Worm (Caenorhabditis elegans) whole organism, L4 larva: ENCODE data around the gene irld-32.
"Not testable (repeated sequence)": the region's sequence is repeated elsewhere in the genome, so short reads cannot be mapped to it uniquely, and the experiment has no call there.

Experiments
- D1046.2 ChIP-seq: fragments of 200-800 bp; sonication (Bioruptor generic); IDR thresholded peaks from 2 replicates; pipeline ENCODE4 v1.3.6; 2022; ENCODE audit warnings: missing genetic modification characterization, missing compliant biosample characterization
- F44E2.7 ChIP-seq: fragments of 200-800 bp; sonication (Bioruptor generic); IDR thresholded peaks from 2 replicates; pipeline ENCODE4 v2.1.2; 2022; ENCODE audit warnings: missing genetic modification characterization, missing compliant biosample characterization
- F49E8.2 ChIP-seq: sonication (generic microtip); optimal IDR thresholded peaks from 2 replicates; lab custom pipeline; 2016; ENCODE audit warnings: missing compliant biosample characterization, mild to moderate bottlenecking, missing genetic modification characterization, borderline replicate concordance
- Y105C5A.15 ChIP-seq: fragments of 200-800 bp; sonication (Bioruptor generic); IDR thresholded peaks from 2 replicates; pipeline ENCODE4 v1.3.6; 2022; ENCODE audit warnings: missing genetic modification characterization, missing compliant biosample characterization
- Y48G9A.11 ChIP-seq: fragments of 200-800 bp; sonication (Bioruptor generic); IDR thresholded peaks from 2 replicates; pipeline ENCODE4 v1.3.6; 2022; ENCODE audit warnings: missing genetic modification reagents, missing genetic modification characterization, missing compliant biosample characterization
- ZK337.2 ChIP-seq: fragments of 200-800 bp; sonication (Bioruptor generic); IDR thresholded peaks from 2 replicates; pipeline ENCODE4 v1.3.6; 2022; ENCODE audit warnings: missing genetic modification reagents, missing genetic modification characterization, missing compliant biosample characterization
- aha-1 ChIP-seq: fragments of 150-350 bp; peaks from one replicate; lab custom pipeline; 2014; ENCODE audit warnings: missing biosample characterization, missing genetic modification characterization
- ceh-20 ChIP-seq: fragments of 200-800 bp; sonication (Bioruptor generic); IDR thresholded peaks from 2 replicates; pipeline ENCODE4 v1.3.6; 2022; ENCODE audit warnings: missing genetic modification reagents, missing genetic modification characterization, missing compliant biosample characterization
- ceh-44 ChIP-seq: fragments of 200-800 bp; sonication (Bioruptor generic); IDR thresholded peaks from 2 replicates; pipeline ENCODE4 v1.3.6; 2022; ENCODE audit warnings: missing genetic modification reagents, missing genetic modification characterization, missing compliant biosample characterization
- ceh-82 ChIP-seq: sonication (generic microtip); optimal IDR thresholded peaks from 2 replicates; lab custom pipeline; 2017; ENCODE audit warnings: missing biosample characterization, missing genetic modification characterization
- ces-1 ChIP-seq: fragments of 150-350 bp; sonication (generic microtip); optimal IDR thresholded peaks from 4 replicates; lab custom pipeline; 2014; ENCODE audit warnings: missing biosample characterization, missing genetic modification reagents, missing genetic modification characterization
- daf-12 ChIP-seq: fragments of 150-350 bp; optimal IDR thresholded peaks from 2 replicates; lab custom pipeline; 2014; ENCODE audit warnings: missing biosample characterization, missing genetic modification reagents, missing genetic modification characterization
- egl-27 ChIP-seq: sonication (generic microtip); optimal IDR thresholded peaks from 3 replicates; lab custom pipeline; 2017; ENCODE audit warnings: missing biosample characterization, missing genetic modification reagents, missing genetic modification characterization
- egl-43 ChIP-seq: fragments of 200-800 bp; sonication (Bioruptor generic); IDR thresholded peaks from 2 replicates; pipeline ENCODE4 v1.3.6; 2022; ENCODE audit warnings: missing genetic modification reagents, missing genetic modification characterization, missing compliant biosample characterization
- fos-1 ChIP-seq: fragments of 150-350 bp; optimal IDR thresholded peaks from 2 replicates; lab custom pipeline; 2014; ENCODE audit warnings: missing biosample characterization, missing genetic modification characterization
- hif-1 ChIP-seq, 2 experiments: sonication (generic microtip); optimal IDR thresholded peaks; 2 replicates each; lab custom pipeline; 2016 to 2017; ENCODE audit warnings: missing compliant biosample characterization in 2 of 2, missing genetic modification characterization in 2 of 2, missing genetic modification reagents in 2 of 2, missing genotype in 2 of 2, mild to moderate bottlenecking in 1 of 2
- hmg-1.1 ChIP-seq: fragments of 200-800 bp; sonication (Bioruptor generic); IDR thresholded peaks from 2 replicates; pipeline ENCODE4 v1.3.6; 2022; ENCODE audit warnings: missing genetic modification reagents, missing genetic modification characterization, missing compliant biosample characterization
- jun-1 ChIP-seq: fragments of 150-350 bp; optimal IDR thresholded peaks from 2 replicates; lab custom pipeline; 2014; ENCODE audit warnings: missing biosample characterization, missing genetic modification reagents, missing genetic modification characterization
- lin-29 ChIP-seq: fragments of 200-800 bp; sonication (Bioruptor generic); IDR thresholded peaks from 2 replicates; pipeline ENCODE4 v1.3.6; 2022; ENCODE audit warnings: missing genetic modification reagents, missing genetic modification characterization, missing compliant biosample characterization
- madf-5 ChIP-seq, 2 experiments: fragments of 200-800 bp; sonication (Bioruptor generic); IDR thresholded peaks; 2 replicates each; pipeline ENCODE4 v1.3.6; 2022; ENCODE audit warnings: missing compliant biosample characterization in 2 of 2, missing genetic modification characterization in 2 of 2
- madf-9 ChIP-seq: fragments of 200-800 bp; sonication (Bioruptor generic); conservative IDR thresholded peaks from 2 replicates; pipeline ENCODE4 v1.3.6; 2022; ENCODE audit warnings: missing genetic modification reagents, missing genetic modification characterization, missing compliant biosample characterization
- mdl-1 ChIP-seq, 2 experiments: fragments of 150-350 bp in 1 of 2; sonication (generic microtip) in 1 of 2; optimal IDR thresholded peaks; 2 replicates each; lab custom pipeline; 2014 to 2017; ENCODE audit warnings: missing biosample characterization in 2 of 2, missing genetic modification characterization in 2 of 2
- mdt-29 ChIP-seq: fragments of 200-800 bp; sonication (Bioruptor generic); IDR thresholded peaks from 2 replicates; pipeline ENCODE4 v1.3.6; 2022; ENCODE audit warnings: missing genetic modification reagents, missing genetic modification characterization, missing compliant biosample characterization
- mxl-3 ChIP-seq: fragments of 200-800 bp; sonication (Bioruptor generic); optimal IDR thresholded peaks from 2 replicates; lab custom pipeline; 2018; ENCODE audit warnings: mild to moderate bottlenecking, missing genetic modification characterization, missing compliant biosample characterization
- nhr-102 ChIP-seq: sonication (generic microtip); optimal IDR thresholded peaks from 2 replicates; lab custom pipeline; 2016; ENCODE audit warnings: mild to moderate bottlenecking, missing genetic modification characterization, moderate library complexity, missing compliant biosample characterization
- nhr-25 ChIP-seq: sonication (generic microtip); optimal IDR thresholded peaks from 2 replicates; lab custom pipeline; 2017; ENCODE audit warnings: missing genetic modification characterization, mild to moderate bottlenecking, missing compliant biosample characterization, antibody characterized with exemption, moderate library complexity, borderline replicate concordance; ENCODE audit not compliant: insufficient read depth
- nhr-48 ChIP-seq: sonication (generic microtip); optimal IDR thresholded peaks from 2 replicates; lab custom pipeline; 2016; ENCODE audit warnings: mild to moderate bottlenecking, missing genetic modification characterization, missing compliant biosample characterization
- nhr-77 ChIP-seq: fragments of 150-350 bp; optimal IDR thresholded peaks from 2 replicates; lab custom pipeline; 2014; ENCODE audit warnings: missing biosample characterization, missing genetic modification characterization
- sdz-12 ChIP-seq: fragments of 200-800 bp; sonication (Bioruptor generic); optimal IDR thresholded peaks from 2 replicates; lab custom pipeline; 2018; ENCODE audit warnings: mild to moderate bottlenecking, missing genetic modification characterization, missing compliant biosample characterization
- set-16 ChIP-seq: fragments of 200-800 bp; sonication (Bioruptor generic); IDR thresholded peaks from 2 replicates; pipeline ENCODE4 v1.3.6; 2022; ENCODE audit warnings: missing genetic modification reagents, missing genetic modification characterization, missing compliant biosample characterization
- snpc-4 ChIP-seq: fragments of 150-350 bp; optimal IDR thresholded peaks from 2 replicates; lab custom pipeline; 2014; ENCODE audit warnings: missing biosample characterization, missing genetic modification characterization
- spr-1 ChIP-seq: sonication (generic microtip); optimal IDR thresholded peaks from 2 replicates; lab custom pipeline; 2016; ENCODE audit warnings: mild to moderate bottlenecking, missing genetic modification characterization, missing compliant biosample characterization
- unc-130 ChIP-seq: sonication (generic microtip); optimal IDR thresholded peaks from 2 replicates; lab custom pipeline; 2016; ENCODE audit warnings: missing genetic modification reagents, missing genetic modification characterization, missing compliant biosample characterization
- unc-39 ChIP-seq: sonication (generic microtip); optimal IDR thresholded peaks from 2 replicates; lab custom pipeline; 2017; ENCODE audit warnings: missing biosample characterization, missing genetic modification characterization
- zfp-3 ChIP-seq: fragments of 200-800 bp; sonication (Bioruptor generic); conservative IDR thresholded peaks from 2 replicates; pipeline ENCODE4 v1.3.6; 2022; ENCODE audit warnings: missing genetic modification reagents, missing genetic modification characterization, missing compliant biosample characterization
- ztf-11 ChIP-seq: fragments of 150-350 bp; optimal IDR thresholded peaks from 2 replicates; lab custom pipeline; 2014; ENCODE audit warnings: missing biosample characterization, missing genetic modification characterization

The irld-32 gene

ce11 chrV:2330129-2330528 lies 1.6 kb upstream of the irld-32 start, which contains the start of gene pud-1.1:
TSS of gene pud-1.1 (plus strand) at chrV:2330429.
- TF ChIP-seq fos-1 (tag; lab: Kevin White, UChicago); jun-1; mdt-29: not testable (repeated sequence)

- TF ChIP-seq egl-43 (GFP tag; lab: Robert Waterston, UW) (peak; percentile 69), Y105C5A.15 (0 out of 2 replicates have a peak, but pooled peaks have one; percentile 16), set-16 (peak; percentile 89), D1046.2 (GFP tag; lab: Robert Waterston, UW) (0 out of 2 replicates have a peak, but pooled peaks have one; percentile 10)
Observed at ce11 chrV:2332837-2333236, 1.1 kb downstream of the irld-32 start.

ce11 chrV:2336151-2336550 lies 4.4 kb downstream of the irld-32 start, which contains the start of gene irld-28:
TSS of gene irld-28 (minus strand) at chrV:2336251.
- TF ChIP-seq mxl-3 (GFP tag; lab: Kevin White, UChicago) (no peak), aha-1 (peak; percentile 3), daf-12 (no peak)
- TF ChIP-seq, all 104 proteins: peak for 1

- TF ChIP-seq unc-39 (tag; lab: Kevin White, UChicago) (no peak), mdl-1 (tag; optimal IDR thresholded peaks at IDR 0.05; lab: Kevin White, UChicago) (no peak), nhr-102 (tag; lab: Kevin White, UChicago) (no peak), hif-1 (tag; optimal IDR thresholded peaks at IDR 0.05; lab: Kevin White, UChicago) (no peak), egl-27 (tag; lab: Kevin White, UChicago) (no peak), egl-43 (GFP tag; lab: Robert Waterston, UW) (no peak), ceh-44 (GFP tag; lab: Robert Waterston, UW) (no peak), madf-5 (GFP tag; IDR thresholded peaks at IDR 0.05; lab: Robert Waterston, UW) (no peak), ces-1 (no peak), unc-130 (GFP tag; lab: Kevin White, UChicago) (no peak), Y48G9A.11 (GFP tag; lab: Robert Waterston, UW) (no peak), Y105C5A.15 (no peak), lin-29 (no peak), nhr-48 (tag; lab: Kevin White, UChicago) (no peak), nhr-25 (tag; lab: Kevin White, UChicago) (no peak), mdt-29 (no peak), snpc-4 (no peak)
Observed at ce11 chrV:2338538-2338937, 6.8 kb downstream of the irld-32 start, which contains the start of gene irld-29. TSS of gene irld-29 (minus strand) at chrV:2338638.

ce11 chrV:2341285-2341684 lies 9.6 kb downstream of the irld-32 start, which contains the start of gene irld-30:
TSS of gene irld-30 (minus strand) at chrV:2341385.
- TF ChIP-seq nhr-77 (tag; lab: Kevin White, UChicago) (no peak), lin-29 (no peak), Y48G9A.11 (GFP tag; lab: Robert Waterston, UW) (no peak), ztf-11 (tag; lab: Kevin White, UChicago) (no peak), madf-9 (GFP tag; lab: Robert Waterston, UW) (no peak), hmg-1.1 (no peak), set-16 (no peak), sdz-12 (GFP tag; lab: Kevin White, UChicago) (no peak), ceh-82 (tag; lab: Kevin White, UChicago) (no peak), zfp-3 (GFP tag; lab: Robert Waterston, UW) (no peak), F49E8.2 (tag; lab: Kevin White, UChicago) (no peak), spr-1 (tag; lab: Kevin White, UChicago) (no peak), jun-1 (no peak), ZK337.2 (no peak), F44E2.7 (no peak), ceh-20 (GFP tag; lab: Robert Waterston, UW) (no peak)
